Worm (Caenorhabditis elegans) whole organism, L1 larva: ENCODE measurements around the gene F41E7.7.

Experiments
- ama-1 ChIP-seq: fragments of 150-350 bp; optimal IDR thresholded peaks from 2 replicates; lab custom pipeline; 2014
- lsy-2 ChIP-seq, 2 experiments: fragments of 150-350 bp; optimal IDR thresholded peaks; 2 replicates each; lab custom pipeline; 2014; ENCODE audit warnings: missing biosample characterization in 2 of 2, missing genetic modification characterization in 2 of 2
- snpc-4 ChIP-seq: fragments of 150-350 bp; optimal IDR thresholded peaks from 2 replicates; lab custom pipeline; 2014; ENCODE audit warnings: missing biosample characterization, missing genetic modification characterization
- unc-30 ChIP-seq: sonication (generic microtip); optimal IDR thresholded peaks from 2 replicates; lab custom pipeline; 2017; ENCODE audit warnings: missing biosample characterization, missing genetic modification characterization

ce11 chrX:10336138-10336537 lies 28.5 kb downstream of the F41E7.7 start, which contains the start of gene idpa-3:
- TF ChIP-seq ama-1 (lab: Kevin White, UChicago), result no peak
- TF ChIP-seq snpc-4 (tag; lab: Kevin White, UChicago), result no peak
- TF ChIP-seq lsy-2 (tag; optimal IDR thresholded peaks at IDR 0.05; lab: Kevin White, UChicago), result no peak
- no peak for TF ChIP-seq unc-30
